Worm (Caenorhabditis elegans) whole organism, L2 larva: ENCODE results near the gene Y57A10C.11.

Experiments used
- blmp-1 ChIP-seq: sonication (generic microtip); optimal IDR thresholded peaks from 2 replicates; lab custom pipeline; 2017; ENCODE audit warnings: missing genetic modification characterization, mild to moderate bottlenecking, missing compliant biosample characterization, antibody characterized with exemption, moderate library complexity; ENCODE audit not compliant: insufficient read depth
- elt-3 ChIP-seq: sonication (generic microtip); optimal IDR thresholded peaks from 2 replicates; lab custom pipeline; 2017; ENCODE audit warnings: missing biosample characterization, missing genetic modification characterization

ce11 chrII:12457275-12457674, 42.6 kb upstream of the Y57A10C.11 start, which contains the start of gene sre-38:
- TF ChIP-seq elt-3 (tag; lab: Kevin White, UChicago) (no peak), blmp-1 (tag; lab: Kevin White, UChicago) (no peak)
